Fruit fly (Drosophila melanogaster) whole organism: Measurements from ENCODE around the gene CG2129.

ENCODE experiments used
- CG8478 ChIP-seq: fragments of >200 bp; optimal IDR thresholded peaks from 2 replicates; lab custom pipeline; 2018; ENCODE audit warnings: inconsistent platforms
- Dll ChIP-seq: fragments of >200 bp; optimal IDR thresholded peaks from 2 replicates; lab custom pipeline; 2017
- EcR ChIP-seq, 2 experiments: fragments of >200 bp; optimal IDR thresholded peaks; 2 replicates each; lab custom pipeline; 2017; ENCODE audit warnings: missing biosample characterization in 2 of 2, missing genetic modification characterization in 2 of 2, missing genetic modification reagents in 2 of 2
- pan ChIP-seq: fragments of >200 bp; optimal IDR thresholded peaks from 2 replicates; lab custom pipeline; 2017
- psq ChIP-seq: fragments of >200 bp; optimal IDR thresholded peaks from 2 replicates; lab custom pipeline; 2017
- usp ChIP-seq: fragments of >200 bp; optimal IDR thresholded peaks from 2 replicates; lab custom pipeline; 2017; ENCODE audit warnings: missing biosample characterization, missing genetic modification characterization, mixed read lengths

Gene CG2129

dm6 chrX:8135420-8135874, 10.2 kb upstream of the CG2129 start, which contains the start of the genes cyr and CG2120:
TSS of gene cyr (minus strand) at chrX:8135713.
TSS of gene CG2120 (plus strand) at chrX:8135824.
- TF ChIP-seq CG8478: no peak
- TF ChIP-seq Dll (lab: Kevin White, UChicago): no peak
- TF ChIP-seq usp: no peak
- TF ChIP-seq pan (lab: Kevin White, UChicago): no peak

- TF ChIP-seq Dll (lab: Kevin White, UChicago): no peak
- TF ChIP-seq EcR (GFP tag; optimal IDR thresholded peaks at IDR 0.05; lab: Kevin White, UChicago): no peak
- TF ChIP-seq pan (lab: Kevin White, UChicago): no peak
- TF ChIP-seq CG8478: no peak
- TF ChIP-seq usp: no peak
- TF ChIP-seq psq (lab: Kevin White, UChicago): no peak
These were observed 8.4 kb upstream of the CG2129 start for dm6 chrX:8137285-8137684.

- no peak for TF ChIP-seq EcR (GFP tag; optimal IDR thresholded peaks at IDR 0.05; lab: Kevin White, UChicago)
- TF ChIP-seq usp: no peak
- no peak for TF ChIP-seq psq (lab: Kevin White, UChicago)
- no peak for TF ChIP-seq CG8478
- no peak for TF ChIP-seq pan (lab: Kevin White, UChicago)
- no peak for TF ChIP-seq Dll (lab: Kevin White, UChicago)
These were observed 4.9 kb upstream of the CG2129 start for dm6 chrX:8140707-8141106.

- TF ChIP-seq psq (lab: Kevin White, UChicago): no peak
- no peak for TF ChIP-seq usp
- peak; percentile 87 for TF ChIP-seq CG8478
- no peak for TF ChIP-seq pan (lab: Kevin White, UChicago)
- TF ChIP-seq Dll (lab: Kevin White, UChicago): peak; percentile 24
- TF ChIP-seq EcR (GFP tag; optimal IDR thresholded peaks at IDR 0.05; lab: Kevin White, UChicago): no peak
These were observed 4.1 kb upstream of the CG2129 start for dm6 chrX:8141353-8142066.

- no peak for TF ChIP-seq EcR (GFP tag; optimal IDR thresholded peaks at IDR 0.05; lab: Kevin White, UChicago)
- no peak for TF ChIP-seq CG8478
- TF ChIP-seq usp: no peak
- TF ChIP-seq psq (lab: Kevin White, UChicago): no peak
- TF ChIP-seq pan (lab: Kevin White, UChicago): no peak
- no peak for TF ChIP-seq Dll (lab: Kevin White, UChicago)
These were observed 3.6 kb upstream of the CG2129 start, which contains the start of gene Smox for dm6 chrX:8142067-8142462. TSS of gene Smox (minus strand) at chrX:8142279.

dm6 chrX:8143537-8143936, 2.1 kb upstream of the CG2129 start, which contains the start of gene CG17982:
TSS of gene CG17982 (minus strand) at chrX:8143835.
- TF ChIP-seq EcR (GFP tag; optimal IDR thresholded peaks at IDR 0.05; lab: Kevin White, UChicago) (no peak), psq (lab: Kevin White, UChicago) (no peak), Dll (lab: Kevin White, UChicago) (no peak), pan (lab: Kevin White, UChicago) (no peak)

- TF ChIP-seq pan (lab: Kevin White, UChicago): no peak
- no peak for TF ChIP-seq usp
- no peak for TF ChIP-seq psq (lab: Kevin White, UChicago)
- TF ChIP-seq CG8478: no peak
- TF ChIP-seq Dll (lab: Kevin White, UChicago): no peak
- TF ChIP-seq EcR (GFP tag; optimal IDR thresholded peaks at IDR 0.05; lab: Kevin White, UChicago): no peak
These were observed 2.0 kb downstream of the CG2129 start, which contains the start of gene CG15336 for dm6 chrX:8147649-8148048. TSS of gene CG15336 (plus strand) at chrX:8147949.

- TF ChIP-seq EcR (GFP tag; optimal IDR thresholded peaks at IDR 0.05; lab: Kevin White, UChicago): no peak
These were observed 2.9 kb downstream of the CG2129 start, which contains the start of gene CG10959 for dm6 chrX:8148556-8148955. TSS of gene CG10959 (plus strand) at chrX:8148783.

- TF ChIP-seq pan (lab: Kevin White, UChicago) (no peak), CG8478 (no peak), EcR (GFP tag; optimal IDR thresholded peaks at IDR 0.05; lab: Kevin White, UChicago) (no peak), psq (lab: Kevin White, UChicago) (no peak), Dll (lab: Kevin White, UChicago) (no peak), usp (no peak)
These were observed 6.4 kb downstream of the CG2129 start, which contains the start of gene Gbeta5 for dm6 chrX:8152077-8152476. TSS of gene Gbeta5 (minus strand) at chrX:8152275.

- TF ChIP-seq pan (lab: Kevin White, UChicago) (no peak), psq (lab: Kevin White, UChicago) (no peak), CG8478 (no peak), usp (no peak), Dll (lab: Kevin White, UChicago) (no peak), EcR (GFP tag; optimal IDR thresholded peaks at IDR 0.05; lab: Kevin White, UChicago) (no peak)
These were observed 7.1 kb downstream of the CG2129 start, which contains the start of gene CG18262 for dm6 chrX:8152718-8153117. TSS of gene CG18262 (plus strand) at chrX:8152948.

dm6 chrX:8157294-8157693, 11.7 kb downstream of the CG2129 start, which contains the start of the genes Traf6 and GIIIspla2:
TSS of gene Traf6 (minus strand) at chrX:8157386.
TSS of gene GIIIspla2 (plus strand) at chrX:8157628.
- no peak for TF ChIP-seq EcR (GFP tag; optimal IDR thresholded peaks at IDR 0.05; lab: Kevin White, UChicago)
- no peak for TF ChIP-seq CG8478
- TF ChIP-seq usp: no peak
- no peak for TF ChIP-seq Dll (lab: Kevin White, UChicago)
- no peak for TF ChIP-seq psq (lab: Kevin White, UChicago)
- TF ChIP-seq pan (lab: Kevin White, UChicago): no peak

dm6 chrX:8158942-8159472, 13.4 kb downstream of the CG2129 start:
- TF ChIP-seq psq (lab: Kevin White, UChicago) (no peak), EcR (GFP tag; optimal IDR thresholded peaks at IDR 0.05; lab: Kevin White, UChicago) (no peak), Dll (lab: Kevin White, UChicago) (no peak), usp (no peak), CG8478 (no peak), pan (lab: Kevin White, UChicago) (no peak)
